Fruit fly (Drosophila melanogaster): ENCODE results near the gene Mgat4a.

dm6 chr3L:14728460-14728859 is 33.4 kb upstream of the Mgat4a start, which contains the start of gene CG13473:
- TF ChIP-seq Dll (optimal IDR thresholded peaks at IDR 0.05) (no peak), pan (optimal IDR thresholded peaks at IDR 0.05) (no peak), psq (optimal IDR thresholded peaks at IDR 0.05) (no peak), usp (GFP tag; optimal IDR thresholded peaks at IDR 0.05) (no peak), CG8478 (optimal IDR thresholded peaks at IDR 0.05) (no peak), EcR (GFP tag; optimal IDR thresholded peaks at IDR 0.05) (no peak)

Data from whole organism.